Worm (Caenorhabditis elegans): ENCODE data around the gene F55H2.5.

The F55H2.5 gene

DNA sequence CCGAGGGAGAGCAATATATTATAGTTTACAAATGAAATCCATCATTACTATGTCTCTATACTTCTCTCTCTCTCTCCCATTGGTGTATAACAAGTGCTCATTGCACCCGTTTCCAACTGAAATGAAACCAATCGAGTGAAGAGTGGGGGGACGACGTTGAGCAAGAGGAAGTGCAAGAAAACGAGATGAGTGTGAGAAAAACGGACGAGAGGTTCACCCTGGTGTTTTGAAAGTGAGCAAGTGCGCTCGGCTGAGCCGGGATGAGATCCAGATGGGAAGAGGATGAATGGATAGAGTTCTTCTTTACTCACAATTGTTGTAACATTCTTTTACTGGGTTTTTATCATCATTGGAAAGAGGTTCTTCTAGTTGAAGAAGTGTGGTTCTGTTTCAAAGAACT lies 27.6 kb upstream of the F55H2.5 start (continued):
- TF ChIP-seq blmp-1 (tag; optimal IDR thresholded peaks at IDR 0.05) (no peak), mdl-1 (tag; optimal IDR thresholded peaks at IDR 0.05) (no peak), lin-15B (tag; optimal IDR thresholded peaks at IDR 0.05) (peak; percentile 37), fkh-8 (tag; optimal IDR thresholded peaks at IDR 0.05) (peak; percentile 38), zip-4 (GFP tag; optimal IDR thresholded peaks at IDR 0.05) (no peak), irx-1 (tag; optimal IDR thresholded peaks at IDR 0.05) (peak; percentile 19), nhr-90 (tag; optimal IDR thresholded peaks at IDR 0.05; ENCODE audit: poor library complexity) (no peak), ets-5 (GFP tag; IDR thresholded peaks at IDR 0.05) (no peak), efl-1 (optimal IDR thresholded peaks at IDR 0.05) (peak; percentile 23 to 29), efl-1 (GFP tag; optimal IDR thresholded peaks at IDR 0.05 in 1 of 2) (no peak), nhr-71 (tag; optimal IDR thresholded peaks at IDR 0.05) (peak; percentile 50), dpl-1 (GFP tag; optimal IDR thresholded peaks at IDR 0.05) (peak in 1 of 3 experiments; percentile 41), mab-9 (GFP tag; IDR thresholded peaks at IDR 0.05) (no peak), rnt-1 (tag; optimal IDR thresholded peaks at IDR 0.05) (peak; percentile 40), lin-35 (GFP tag; optimal IDR thresholded peaks at IDR 0.05) (peak in 1 of 2 experiments; percentile 32), hpl-2 (GFP tag; optimal IDR thresholded peaks at IDR 0.05) (no peak), unc-86 (tag; optimal IDR thresholded peaks at IDR 0.05) (peak; percentile 20), snu-23 (GFP tag; optimal IDR thresholded peaks at IDR 0.05) (peak; percentile 24), aly-2 (tag; optimal IDR thresholded peaks at IDR 0.05) (no peak), Y116A8C.19 (tag; optimal IDR thresholded peaks at IDR 0.05; ENCODE audit: borderline replicate concordance) (no peak), nhr-84 (tag; optimal IDR thresholded peaks at IDR 0.05) (no peak), F16B12.6 (tag; optimal IDR thresholded peaks at IDR 0.05) (no peak), nhr-20 (tag; optimal IDR thresholded peaks at IDR 0.05) (peak; percentile 2), unc-62 (GFP tag; optimal IDR thresholded peaks at IDR 0.05) (no peak), pag-3 (tag; optimal IDR thresholded peaks at IDR 0.05; ENCODE audit: borderline replicate concordance, insufficient read depth) (no peak), unc-130 (tag; optimal IDR thresholded peaks at IDR 0.05) (no peak)

DNA sequence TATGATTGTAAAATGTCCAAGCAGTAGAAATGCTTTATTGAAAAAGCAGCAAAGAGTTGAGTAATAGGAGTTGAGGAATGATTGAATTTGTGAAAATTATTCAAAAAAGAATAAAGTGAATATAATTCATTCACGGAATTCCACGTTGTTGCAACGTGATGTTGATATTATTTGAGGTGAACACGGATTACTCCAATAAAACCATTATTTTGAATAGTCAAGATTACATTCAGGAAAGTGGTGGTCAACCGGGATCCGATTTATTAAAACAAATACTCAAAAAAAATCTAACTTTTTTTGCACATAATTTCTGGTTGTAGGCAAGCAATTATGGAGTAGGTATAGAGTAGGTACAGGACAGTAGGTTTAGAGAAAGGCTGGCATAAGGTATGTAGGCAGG lies 25.9 kb upstream of the F55H2.5 start, which contains the start of gene bre-3:
Gene bre-3 (minus strand): TSS at position 101 of the 400 bp plus-strand sequence.
- no peak for TF ChIP-seq F16B12.6 (tag; optimal IDR thresholded peaks at IDR 0.05)
- no peak for TF ChIP-seq mab-9 (GFP tag; IDR thresholded peaks at IDR 0.05)
- TF ChIP-seq fos-1 (tag; optimal IDR thresholded peaks at IDR 0.05): no peak
- TF ChIP-seq fkh-10 (GFP tag; optimal IDR thresholded peaks at IDR 0.05): no peak
- no peak for TF ChIP-seq nhr-90 (tag; optimal IDR thresholded peaks at IDR 0.05; ENCODE audit: poor library complexity)
- no peak for TF ChIP-seq tbx-2 (tag; optimal IDR thresholded peaks at IDR 0.05)
- no peak for TF ChIP-seq ztf-11 (tag; optimal IDR thresholded peaks at IDR 0.05)
- TF ChIP-seq nhr-85 (tag): no peak
- no peak for TF ChIP-seq ceh-82 (tag; optimal IDR thresholded peaks at IDR 0.05)
- no peak for TF ChIP-seq pag-3 (tag; optimal IDR thresholded peaks at IDR 0.05; ENCODE audit: borderline replicate concordance, insufficient read depth)
- no peak for TF ChIP-seq ceh-88 (GFP tag; IDR thresholded peaks at IDR 0.05)
- no peak for TF ChIP-seq nhr-237 (tag; optimal IDR thresholded peaks at IDR 0.05)
- TF ChIP-seq rnt-1 (tag; optimal IDR thresholded peaks at IDR 0.05): no peak
- TF ChIP-seq nhr-77 (tag; optimal IDR thresholded peaks at IDR 0.05): no peak
- TF ChIP-seq aha-1 (tag; optimal IDR thresholded peaks at IDR 0.05): no peak
- TF ChIP-seq unc-30 (tag; optimal IDR thresholded peaks at IDR 0.05): no peak

DNA sequence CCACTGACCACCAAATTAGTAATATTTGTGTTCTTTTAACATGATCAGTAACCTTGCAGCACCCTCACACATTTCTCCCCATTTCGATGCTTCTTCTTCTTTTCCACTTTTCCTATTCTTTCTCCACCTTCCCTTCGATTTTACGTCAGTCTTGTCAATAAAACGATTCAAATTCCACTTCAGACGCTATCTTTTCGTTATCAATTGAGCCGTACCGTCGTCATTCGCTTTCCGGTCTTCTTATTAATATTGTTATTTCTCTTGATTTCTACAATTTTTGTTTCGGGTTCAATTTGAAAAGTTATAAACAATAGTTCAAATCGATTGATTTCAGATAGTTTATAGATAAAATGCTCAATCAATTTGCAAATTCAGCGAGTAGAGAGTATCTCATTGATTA lies 23.8 kb upstream of the F55H2.5 start:
- TF ChIP-seq dpl-1 (GFP tag; optimal IDR thresholded peaks at IDR 0.05): no peak
- TF ChIP-seq ztf-4 (tag; optimal IDR thresholded peaks at IDR 0.05): no peak
- no peak for TF ChIP-seq hpl-2 (GFP tag; optimal IDR thresholded peaks at IDR 0.05)
- no peak for TF ChIP-seq tlp-1 (tag; optimal IDR thresholded peaks at IDR 0.05)
- TF ChIP-seq elt-2 (tag; optimal IDR thresholded peaks at IDR 0.05): peak; percentile 6
- no peak for TF ChIP-seq skn-1 (tag; optimal IDR thresholded peaks at IDR 0.05)
- TF ChIP-seq alr-1 (tag; optimal IDR thresholded peaks at IDR 0.05; ENCODE audit: borderline replicate concordance): no peak
